Worm (Caenorhabditis elegans) whole organism, L1 larva: ENCODE results near the gene mgl-1.

Experiments used
- ama-1 ChIP-seq: fragments of 150-350 bp; optimal IDR thresholded peaks from 2 replicates; lab custom pipeline; 2014
- ceh-82 ChIP-seq, 3 experiments: fragments of 150-350 bp in 1 of 3; sonication (generic microtip) in 2 of 3; optimal IDR thresholded peaks; 2 replicates each; lab custom pipeline; 2014 to 2017; ENCODE audit warnings: missing biosample characterization in 3 of 3, missing genetic modification characterization in 3 of 3
- fkh-10 ChIP-seq: sonication (generic microtip); optimal IDR thresholded peaks from 2 replicates; lab custom pipeline; 2017; ENCODE audit warnings: missing biosample characterization, missing genetic modification reagents, missing genetic modification characterization
- fos-1 ChIP-seq: fragments of 150-350 bp; optimal IDR thresholded peaks from 2 replicates; lab custom pipeline; 2014; ENCODE audit warnings: missing biosample characterization, missing genetic modification characterization
- nhr-76 ChIP-seq: sonication (generic microtip); optimal IDR thresholded peaks from 2 replicates; lab custom pipeline; 2017; ENCODE audit warnings: missing biosample characterization, missing genetic modification characterization
- tlp-1 ChIP-seq: fragments of 150-350 bp; optimal IDR thresholded peaks from 2 replicates; lab custom pipeline; 2014; ENCODE audit warnings: missing biosample characterization, missing genetic modification characterization
- unc-62 ChIP-seq: fragments of 150-350 bp; optimal IDR thresholded peaks from 2 replicates; lab custom pipeline; 2014; ENCODE audit warnings: missing biosample characterization, missing genetic modification reagents, missing genetic modification characterization

- TF ChIP-seq tlp-1 (tag; lab: Kevin White, UChicago) (no peak), unc-62 (GFP tag; lab: Kevin White, UChicago) (no peak), ama-1 (lab: Kevin White, UChicago) (no peak), fkh-10 (no peak), nhr-76 (no peak), ceh-82 (tag; optimal IDR thresholded peaks at IDR 0.05; lab: Kevin White, UChicago) (no peak), fos-1 (tag; lab: Kevin White, UChicago) (no peak)
These were observed 42.0 kb upstream of the mgl-1 start, which contains the start of gene F19C6.4 for ce11 chrX:10017975-10018654.
